Fruit fly (Drosophila melanogaster) whole organism, prepupa: ENCODE data around the gene Pp1-87B.

Experiments used
- Blimp-1 ChIP-seq: fragments of 200-800 bp; sonication (Bioruptor generic); optimal IDR thresholded peaks from 3 replicates; lab custom pipeline; 2017; ENCODE audit warnings: missing biosample characterization, missing genetic modification characterization, mild to moderate bottlenecking, moderate library complexity, missing genetic modification reagents
- CG10631 ChIP-seq: fragments of 200-800 bp; sonication (Bioruptor generic); optimal IDR thresholded peaks from 2 replicates; lab custom pipeline; 2016; ENCODE audit warnings: missing biosample characterization, missing genetic modification characterization
- CG11294 ChIP-seq: fragments of 200-800 bp; sonication (Bioruptor generic); IDR thresholded peaks from 2 replicates; pipeline ENCODE4 v1.3.6; 2022; ENCODE audit warnings: missing biosample characterization, missing genetic modification characterization
- CG11902 ChIP-seq: fragments of 200-800 bp; sonication (Bioruptor generic); optimal IDR thresholded peaks from 3 replicates; lab custom pipeline; 2016; ENCODE audit warnings: missing biosample characterization, missing genetic modification characterization
- CG15336 ChIP-seq: fragments of 200-800 bp; sonication (Bioruptor generic); IDR thresholded peaks from 2 replicates; pipeline ENCODE4 v1.3.6; 2022; ENCODE audit warnings: missing biosample characterization, missing genetic modification characterization
- CG1621 ChIP-seq: fragments of 200-800 bp; sonication (Bioruptor generic); optimal IDR thresholded peaks from 3 replicates; lab custom pipeline; 2018; ENCODE audit warnings: missing biosample characterization, mild to moderate bottlenecking, missing genetic modification characterization
- CG16779 ChIP-seq: fragments of 200-800 bp; sonication (Bioruptor generic); optimal IDR thresholded peaks from 3 replicates; lab custom pipeline; 2017; ENCODE audit warnings: missing biosample characterization, mild to moderate bottlenecking, missing genetic modification characterization
- CG3032 ChIP-seq: fragments of 200-800 bp; optimal IDR thresholded peaks from 2 replicates; lab custom pipeline; 2019; ENCODE audit warnings: missing biosample characterization, mild to moderate bottlenecking, missing genetic modification characterization, moderate library complexity
- CG31627 ChIP-seq: fragments of 200-800 bp; sonication (Bioruptor generic); optimal IDR thresholded peaks from 3 replicates; lab custom pipeline; 2016; ENCODE audit warnings: missing biosample characterization, missing genetic modification characterization
- CG32006 ChIP-seq: fragments of 200-800 bp; sonication (Bioruptor generic); optimal IDR thresholded peaks from 3 replicates; lab custom pipeline; 2017; ENCODE audit warnings: missing biosample characterization, mild to moderate bottlenecking, missing genetic modification characterization
- CG34406 ChIP-seq: fragments of 200-800 bp; sonication (Bioruptor generic); optimal IDR thresholded peaks from 3 replicates; lab custom pipeline; 2016; ENCODE audit warnings: missing biosample characterization, missing genetic modification characterization
- CG3919 ChIP-seq: fragments of 200-800 bp; sonication (Bioruptor generic); optimal IDR thresholded peaks from 3 replicates; lab custom pipeline; 2016; ENCODE audit warnings: missing biosample characterization, missing genetic modification characterization
- CG4318 ChIP-seq: fragments of 200-800 bp; sonication (Bioruptor generic); optimal IDR thresholded peaks from 3 replicates; lab custom pipeline; 2017; ENCODE audit warnings: missing biosample characterization, mild to moderate bottlenecking, missing genetic modification characterization
- CG6163 ChIP-seq: fragments of 200-800 bp; sonication (Bioruptor generic); IDR thresholded peaks from 3 replicates; pipeline ENCODE4 v1.3.6; 2022; ENCODE audit warnings: missing biosample characterization, missing genetic modification characterization
- CG6276 ChIP-seq: fragments of 200-800 bp; sonication (Bioruptor generic); optimal IDR thresholded peaks from 2 replicates; lab custom pipeline; 2017; ENCODE audit warnings: missing biosample characterization, mild to moderate bottlenecking, missing genetic modification characterization
- CG6792 ChIP-seq: fragments of 200-800 bp; sonication (Bioruptor generic); optimal IDR thresholded peaks from 3 replicates; lab custom pipeline; 2016; ENCODE audit warnings: missing biosample characterization, missing genetic modification characterization
- CG7368 ChIP-seq: fragments of 200-800 bp; sonication (Bioruptor generic); optimal IDR thresholded peaks from 3 replicates; lab custom pipeline; 2016; ENCODE audit warnings: missing biosample characterization, missing genetic modification characterization
- CG8319 ChIP-seq: fragments of 200-800 bp; sonication (Bioruptor generic); optimal IDR thresholded peaks from 3 replicates; lab custom pipeline; 2016; ENCODE audit warnings: missing biosample characterization, missing genetic modification characterization
- CG8632 ChIP-seq: fragments of 200-800 bp; sonication (Bioruptor generic); optimal IDR thresholded peaks from 3 replicates; lab custom pipeline; 2016; ENCODE audit warnings: missing biosample characterization, missing genetic modification characterization
- CG9139 ChIP-seq: fragments of 200-800 bp; sonication (Bioruptor generic); optimal IDR thresholded peaks from 3 replicates; lab custom pipeline; 2017; ENCODE audit warnings: missing biosample characterization, mild to moderate bottlenecking, missing genetic modification characterization
- Eip75B ChIP-seq: fragments of 200-800 bp; sonication (Bioruptor generic); optimal IDR thresholded peaks from 3 replicates; lab custom pipeline; 2016; ENCODE audit warnings: missing biosample characterization, missing genetic modification characterization
- Eip78C ChIP-seq: fragments of 200-800 bp; sonication (Bioruptor generic); peaks from one replicate; lab custom pipeline; 2016; ENCODE audit warnings: missing biosample characterization, missing genetic modification characterization
- Eip93F ChIP-seq: fragments of 200-800 bp; sonication (Bioruptor generic); optimal IDR thresholded peaks from 2 replicates; lab custom pipeline; 2016; ENCODE audit warnings: missing biosample characterization, mild to moderate bottlenecking, missing genetic modification characterization
- Ets21C ChIP-seq: fragments of 200-800 bp; sonication (Bioruptor generic); optimal IDR thresholded peaks from 3 replicates; lab custom pipeline; 2016; ENCODE audit warnings: missing biosample characterization, missing genetic modification characterization
- Ets96B ChIP-seq: fragments of 200-800 bp; optimal IDR thresholded peaks from 2 replicates; lab custom pipeline; 2019; ENCODE audit warnings: missing biosample characterization, mild to moderate bottlenecking, missing genetic modification characterization, moderate library complexity
- Met ChIP-seq: fragments of 200-800 bp; sonication (Bioruptor generic); optimal IDR thresholded peaks from 3 replicates; lab custom pipeline; 2016; ENCODE audit warnings: missing biosample characterization, missing genetic modification characterization
- Smox ChIP-seq: fragments of 200-800 bp; sonication (Bioruptor generic); optimal IDR thresholded peaks from 3 replicates; lab custom pipeline; 2016; ENCODE audit warnings: missing biosample characterization, missing genetic modification characterization
- Sox102F ChIP-seq: fragments of 200-800 bp; sonication (Bioruptor generic); optimal IDR thresholded peaks from 2 replicates; lab custom pipeline; 2016; ENCODE audit warnings: missing biosample characterization, mild to moderate bottlenecking, missing genetic modification characterization
- Sox14 ChIP-seq: fragments of 200-800 bp; sonication (Bioruptor generic); optimal IDR thresholded peaks from 3 replicates; lab custom pipeline; 2016; ENCODE audit warnings: missing biosample characterization, missing genetic modification characterization
- Sox15 ChIP-seq: fragments of 200-800 bp; sonication (Bioruptor generic); optimal IDR thresholded peaks from 3 replicates; lab custom pipeline; 2016; ENCODE audit warnings: missing biosample characterization, missing genetic modification characterization
- achi ChIP-seq: fragments of 200-800 bp; sonication (Bioruptor generic); optimal IDR thresholded peaks from 3 replicates; lab custom pipeline; 2016; ENCODE audit warnings: missing biosample characterization, missing genetic modification characterization
- acj6 ChIP-seq: fragments of 200-800 bp; sonication (Bioruptor generic); optimal IDR thresholded peaks from 3 replicates; lab custom pipeline; 2016; ENCODE audit warnings: missing biosample characterization, missing genetic modification characterization
- cyc ChIP-seq: fragments of 200-800 bp; sonication (Bioruptor generic); optimal IDR thresholded peaks from 3 replicates; lab custom pipeline; 2016; ENCODE audit warnings: missing biosample characterization, missing genetic modification characterization
- dac ChIP-seq: fragments of 200-800 bp; sonication (Bioruptor generic); optimal IDR thresholded peaks from 2 replicates; lab custom pipeline; 2017; ENCODE audit warnings: missing biosample characterization, mild to moderate bottlenecking, missing genetic modification characterization
- eg ChIP-seq: fragments of 200-800 bp; sonication (Bioruptor generic); IDR thresholded peaks from 3 replicates; pipeline ENCODE4 v1.3.6; 2022; ENCODE audit warnings: missing biosample characterization, missing genetic modification characterization
- fd59A ChIP-seq: fragments of 200-800 bp; sonication (Bioruptor generic); optimal IDR thresholded peaks from 2 replicates; lab custom pipeline; 2017; ENCODE audit warnings: missing biosample characterization, mild to moderate bottlenecking, missing genetic modification characterization, missing genetic modification reagents
- fd85E ChIP-seq: fragments of 200-800 bp; sonication (Bioruptor generic); optimal IDR thresholded peaks from 3 replicates; lab custom pipeline; 2016; ENCODE audit warnings: missing biosample characterization, missing genetic modification characterization
- fkh ChIP-seq: fragments of 200-800 bp; sonication (Bioruptor generic); optimal IDR thresholded peaks from 3 replicates; lab custom pipeline; 2017; ENCODE audit warnings: missing biosample characterization, mild to moderate bottlenecking, missing genetic modification characterization, moderate library complexity
- lz ChIP-seq: fragments of 200-800 bp; sonication (Bioruptor generic); optimal IDR thresholded peaks from 3 replicates; lab custom pipeline; 2016; ENCODE audit warnings: missing biosample characterization, missing genetic modification characterization
- pdm3 ChIP-seq: fragments of 200-800 bp; sonication (Bioruptor generic); optimal IDR thresholded peaks from 3 replicates; lab custom pipeline; 2016; ENCODE audit warnings: missing biosample characterization, missing genetic modification characterization
- salr ChIP-seq, 2 experiments: fragments of 200-800 bp; sonication (Bioruptor generic); optimal IDR thresholded peaks; 3 replicates each; lab custom pipeline; 2016 to 2018; ENCODE audit warnings: missing biosample characterization in 2 of 2, missing genetic modification characterization in 2 of 2, mild to moderate bottlenecking in 1 of 2
- spab ChIP-seq: fragments of 200-800 bp; sonication (Bioruptor generic); optimal IDR thresholded peaks from 2 replicates; lab custom pipeline; 2017; ENCODE audit warnings: missing biosample characterization, mild to moderate bottlenecking, missing genetic modification characterization, missing genetic modification reagents
- ss ChIP-seq, 2 experiments: fragments of 200-800 bp; sonication (Bioruptor generic); optimal IDR thresholded peaks; 2 replicates in 1 of 2; 3 replicates in 1 of 2; lab custom pipeline; 2017 to 2018; ENCODE audit warnings: mild to moderate bottlenecking in 2 of 2, missing biosample characterization in 2 of 2, missing genetic modification characterization in 2 of 2, moderate library complexity in 1 of 2
- svp ChIP-seq: fragments of 200-800 bp; sonication (Bioruptor generic); peaks from one replicate; lab custom pipeline; 2016; ENCODE audit warnings: missing biosample characterization, missing genetic modification characterization
- topi ChIP-seq: fragments of 200-800 bp; sonication (Bioruptor generic); optimal IDR thresholded peaks from 3 replicates; lab custom pipeline; 2016; ENCODE audit warnings: missing biosample characterization, missing genetic modification characterization
- vri ChIP-seq: fragments of 200-800 bp; sonication (Bioruptor generic); optimal IDR thresholded peaks from 3 replicates; lab custom pipeline; 2016; ENCODE audit warnings: missing biosample characterization, mild to moderate bottlenecking, missing genetic modification characterization

Pp1-87B gene

DNA sequence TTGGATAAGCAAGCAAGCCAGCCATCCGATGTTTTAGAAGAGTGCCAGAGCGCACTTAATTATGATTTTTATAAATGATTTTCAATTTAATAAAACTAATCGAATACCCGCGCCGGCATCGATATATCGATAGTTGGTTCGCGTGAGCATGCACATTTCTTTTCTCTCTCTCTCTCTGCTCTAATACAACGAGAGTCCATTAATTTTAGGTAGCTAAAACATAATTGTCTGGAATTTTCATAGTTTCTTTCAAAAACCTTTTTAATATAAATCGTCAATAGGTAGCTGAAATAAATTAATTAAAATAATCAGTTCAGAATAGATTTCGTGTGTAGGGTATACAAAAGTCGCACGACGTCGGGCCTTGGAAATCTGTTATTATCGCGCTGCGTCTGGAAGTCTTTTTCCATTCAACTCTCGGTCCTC, 23.2 kb upstream of the Pp1-87B start, which contains the start of gene CG18549 (continued):
- TF ChIP-seq Smox (GFP tag; lab: Kevin White, UChicago) (peak; percentile 100), fkh (GFP tag; lab: Kevin White, UChicago) (peak; percentile 94), cyc (peak; percentile 100), Eip75B (peak; percentile 100), eg (peak; percentile 100), CG16779 (tag; lab: Kevin White, UChicago) (peak; percentile 99), Blimp-1 (GFP tag; lab: Kevin White, UChicago) (peak; percentile 99), fd59A (peak; percentile 100), CG31627 (GFP tag; lab: Kevin White, UChicago) (peak; percentile 100), pdm3 (GFP tag; lab: Kevin White, UChicago) (peak; percentile 100), CG4318 (GFP tag; lab: Kevin White, UChicago) (peak; percentile 100), CG7368 (GFP tag; lab: Kevin White, UChicago) (peak; percentile 100), achi (GFP tag; lab: Kevin White, UChicago) (peak; percentile 99), Eip78C (GFP tag; lab: Kevin White, UChicago) (peak; percentile 100), Met (GFP tag; lab: Kevin White, UChicago) (peak; percentile 100), CG3919 (GFP tag; lab: Kevin White, UChicago) (peak; percentile 100), Eip93F (GFP tag; lab: Kevin White, UChicago) (peak; percentile 100), ss (GFP tag; optimal IDR thresholded peaks at IDR 0.05; lab: Kevin White, UChicago) (peak; percentile 100), CG11902 (GFP tag; lab: Kevin White, UChicago) (peak; percentile 99), CG1621 (tag; lab: Kevin White, UChicago) (peak; percentile 100), CG34406 (GFP tag; lab: Kevin White, UChicago) (peak; percentile 100), CG32006 (GFP tag; lab: Kevin White, UChicago) (peak; percentile 100), fd85E (GFP tag; lab: Kevin White, UChicago) (peak; percentile 98), CG6792 (peak; percentile 100), CG11294 (GFP tag; lab: Robert Waterston, UW) (peak; percentile 100), topi (GFP tag; lab: Kevin White, UChicago) (peak; percentile 100), Sox14 (peak; percentile 100), CG3032 (tag; lab: Kevin White, UChicago) (peak; percentile 100), Ets21C (GFP tag; lab: Kevin White, UChicago) (peak; percentile 99), CG6276 (peak; percentile 100), CG6163 (GFP tag; lab: Robert Waterston, UW) (peak; percentile 100), CG8319 (GFP tag; lab: Kevin White, UChicago) (peak; percentile 99), acj6 (peak; percentile 100), lz (GFP tag; lab: Kevin White, UChicago) (peak; percentile 100), Sox15 (peak; percentile 99), Sox102F (GFP tag; lab: Kevin White, UChicago) (peak; percentile 100), CG10631 (peak; percentile 100), spab (peak; percentile 100), CG15336 (GFP tag; lab: Robert Waterston, UW) (peak; percentile 100), CG9139 (GFP tag; lab: Kevin White, UChicago) (peak; percentile 100), Ets96B (tag; lab: Kevin White, UChicago) (peak; percentile 100)

DNA sequence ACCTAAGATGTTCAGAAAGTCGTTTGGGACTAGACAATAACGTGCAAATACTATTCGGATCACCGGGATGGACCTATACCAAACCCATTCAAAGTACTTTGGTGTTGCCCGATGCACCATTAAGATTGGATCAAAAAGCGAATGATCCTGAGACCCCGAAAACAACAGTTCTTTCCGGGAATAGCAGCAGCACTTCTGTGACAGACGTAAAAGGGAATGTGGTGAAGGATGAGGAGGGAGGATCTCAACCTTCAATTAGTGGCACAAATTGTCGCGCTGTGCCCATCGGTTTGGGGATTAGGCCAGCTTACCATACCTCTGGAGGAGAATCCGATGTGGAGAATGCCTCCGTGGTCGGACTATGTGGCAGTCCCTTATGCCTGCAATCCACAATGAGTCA, 22.6 kb upstream of the Pp1-87B start:
- TF ChIP-seq Eip93F (GFP tag; lab: Kevin White, UChicago) (no peak), svp (no peak), salr (GFP tag; optimal IDR thresholded peaks at IDR 0.05; lab: Kevin White, UChicago) (no peak), Sox102F (GFP tag; lab: Kevin White, UChicago) (no peak), dac (no peak), fd59A (no peak), vri (GFP tag; lab: Kevin White, UChicago) (no peak), CG8632 (no peak), Ets21C (GFP tag; lab: Kevin White, UChicago) (no peak), CG6276 (no peak), eg (no peak)
